Fruit fly (Drosophila melanogaster) whole organism, embryonic: ENCODE measurements around the gene CG32939.

Experiments used
- Adf1 ChIP-seq: fragments of 200-800 bp; sonication (Bioruptor generic); IDR thresholded peaks from 2 replicates; pipeline ENCODE4 v1.3.6; 2022; ENCODE audit warnings: missing biosample characterization, missing genetic modification characterization
- Asciz ChIP-seq: fragments of 200-800 bp; sonication (Bioruptor generic); optimal IDR thresholded peaks from 2 replicates; lab custom pipeline; 2017; ENCODE audit warnings: missing biosample characterization, mild to moderate bottlenecking, missing genetic modification characterization, missing genetic modification reagents
- B-H2 ChIP-seq: fragments of 200-800 bp; sonication (Bioruptor generic); optimal IDR thresholded peaks from 2 replicates; lab custom pipeline; 2018; ENCODE audit warnings: missing biosample characterization, mild to moderate bottlenecking, missing genetic modification characterization
- BtbVII ChIP-seq: fragments of 200-800 bp; sonication (Bioruptor generic); optimal IDR thresholded peaks from 3 replicates; lab custom pipeline; 2017; ENCODE audit warnings: missing biosample characterization, mild to moderate bottlenecking, missing genetic modification characterization
- CG10543 ChIP-seq: fragments of 200-800 bp; sonication (Bioruptor generic); optimal IDR thresholded peaks from 3 replicates; lab custom pipeline; 2017; ENCODE audit warnings: missing biosample characterization, mild to moderate bottlenecking, missing genetic modification characterization, moderate library complexity
- CG10565 ChIP-seq: fragments of 200-800 bp; sonication (Bioruptor generic); optimal IDR thresholded peaks from 3 replicates; lab custom pipeline; 2016; ENCODE audit warnings: missing biosample characterization, mild to moderate bottlenecking, missing genetic modification characterization
- CG13296 ChIP-seq: fragments of 200-800 bp; sonication (Bioruptor generic); optimal IDR thresholded peaks from 3 replicates; lab custom pipeline; 2018; ENCODE audit warnings: missing biosample characterization, mild to moderate bottlenecking, missing genetic modification characterization
- CG13424 ChIP-seq: fragments of 200-800 bp; sonication (Bioruptor generic); optimal IDR thresholded peaks from 2 replicates; lab custom pipeline; 2019; ENCODE audit warnings: missing biosample characterization, mild to moderate bottlenecking, missing genetic modification characterization, moderate library complexity
- CG13624 ChIP-seq: fragments of 200-800 bp; sonication (Bioruptor generic); optimal IDR thresholded peaks from 2 replicates; lab custom pipeline; 2016; ENCODE audit warnings: missing biosample characterization, missing genetic modification characterization
- CG13894 ChIP-seq: fragments of 200-800 bp; sonication (Bioruptor generic); optimal IDR thresholded peaks from 3 replicates; lab custom pipeline; 2018; ENCODE audit warnings: missing biosample characterization, mild to moderate bottlenecking, missing genetic modification characterization, moderate library complexity
- CG15269 ChIP-seq: fragments of 200-800 bp; sonication (Bioruptor generic); optimal IDR thresholded peaks from 2 replicates; lab custom pipeline; 2018; ENCODE audit warnings: missing biosample characterization, mild to moderate bottlenecking, missing genetic modification characterization, moderate library complexity
- CG15601 ChIP-seq: fragments of 200-800 bp; sonication (Bioruptor generic); optimal IDR thresholded peaks from 3 replicates; lab custom pipeline; 2019; ENCODE audit warnings: missing biosample characterization, mild to moderate bottlenecking, missing genetic modification characterization, moderate library complexity
- CG1647 ChIP-seq: fragments of 200-800 bp; sonication (Bioruptor generic); optimal IDR thresholded peaks from 3 replicates; lab custom pipeline; 2016; ENCODE audit warnings: missing biosample characterization, missing genetic modification characterization
- CG17385 ChIP-seq: fragments of 200-800 bp; sonication (Bioruptor generic); optimal IDR thresholded peaks from 3 replicates; lab custom pipeline; 2018; ENCODE audit warnings: missing biosample characterization, mild to moderate bottlenecking, missing genetic modification characterization
- CG2120 ChIP-seq: fragments of 200-800 bp; sonication (Bioruptor generic); optimal IDR thresholded peaks from 3 replicates; lab custom pipeline; 2016; ENCODE audit warnings: missing biosample characterization, missing genetic modification characterization
- CG2889 ChIP-seq: fragments of 200-800 bp; sonication (Bioruptor generic); IDR thresholded peaks from 3 replicates; pipeline ENCODE4 v1.3.6; 2022; ENCODE audit warnings: missing biosample characterization, missing genetic modification characterization
- CG3726 ChIP-seq: fragments of 200-800 bp; sonication (Bioruptor generic); IDR thresholded peaks from 3 replicates; pipeline ENCODE4, ENCODE4 v1.3.6; 2022; ENCODE audit warnings: missing biosample characterization, missing genetic modification characterization
- CG5180 ChIP-seq: fragments of 200-800 bp; sonication (Bioruptor generic); optimal IDR thresholded peaks from 3 replicates; lab custom pipeline; 2017; ENCODE audit warnings: missing biosample characterization, missing genetic modification characterization, mild to moderate bottlenecking, moderate library complexity, missing genetic modification reagents
- CG6175 ChIP-seq: fragments of 200-800 bp; sonication (Bioruptor generic); IDR thresholded peaks from 3 replicates; pipeline ENCODE4 v1.3.6; 2022; ENCODE audit warnings: missing biosample characterization, missing genetic modification characterization
- CG6813 ChIP-seq: fragments of 200-800 bp; sonication (Bioruptor generic); optimal IDR thresholded peaks from 2 replicates; lab custom pipeline; 2017; ENCODE audit warnings: missing biosample characterization, missing genetic modification characterization, mild to moderate bottlenecking, moderate library complexity, missing genetic modification reagents
- CG8281 ChIP-seq: fragments of 200-800 bp; sonication (Bioruptor generic); optimal IDR thresholded peaks from 2 replicates; lab custom pipeline; 2018; ENCODE audit warnings: missing biosample characterization, mild to moderate bottlenecking, missing genetic modification characterization, moderate library complexity
- CoRest ChIP-seq: fragments of 200-800 bp; sonication (Bioruptor generic); optimal IDR thresholded peaks from 3 replicates; lab custom pipeline; 2018; ENCODE audit warnings: missing biosample characterization, mild to moderate bottlenecking, missing genetic modification characterization, moderate library complexity
- Dek ChIP-seq: fragments of 200-800 bp; sonication (Bioruptor generic); optimal IDR thresholded peaks from 3 replicates; lab custom pipeline; 2019; ENCODE audit warnings: missing biosample characterization, mild to moderate bottlenecking, missing genetic modification characterization, moderate library complexity
- E2f1 ChIP-seq: fragments of 200-800 bp; sonication (Bioruptor generic); IDR thresholded peaks from 2 replicates; pipeline ENCODE4 v1.3.6; 2022; ENCODE audit warnings: missing biosample characterization, missing genetic modification characterization
- Fer3 ChIP-seq: fragments of 200-800 bp; sonication (Bioruptor generic); optimal IDR thresholded peaks from 2 replicates; lab custom pipeline; 2018; ENCODE audit warnings: missing biosample characterization, mild to moderate bottlenecking, missing genetic modification characterization, moderate library complexity
- H2.0 ChIP-seq: fragments of 200-800 bp; sonication (Bioruptor generic); IDR thresholded peaks from 2 replicates; pipeline ENCODE4 v1.3.6; 2022; ENCODE audit warnings: missing biosample characterization, missing genetic modification characterization
- HHEX ChIP-seq: fragments of 200-800 bp; sonication (Bioruptor generic); optimal IDR thresholded peaks from 3 replicates; lab custom pipeline; 2017; ENCODE audit warnings: missing biosample characterization, mild to moderate bottlenecking, missing genetic modification characterization, missing genetic modification reagents
- HLHmδ ChIP-seq: fragments of 200-800 bp; sonication (Bioruptor generic); optimal IDR thresholded peaks from 2 replicates; lab custom pipeline; 2018; ENCODE audit warnings: missing biosample characterization, mild to moderate bottlenecking, missing genetic modification characterization, moderate library complexity
- Hmr ChIP-seq: fragments of 200-800 bp; sonication (Bioruptor generic); optimal IDR thresholded peaks from 3 replicates; lab custom pipeline; 2017; ENCODE audit warnings: mild to moderate bottlenecking, missing biosample characterization, missing genetic modification reagents, missing genetic modification characterization
- Lim3 ChIP-seq: fragments of 200-800 bp; sonication (Bioruptor generic); IDR thresholded peaks from 2 replicates; pipeline ENCODE4 v1.3.6; 2022; ENCODE audit warnings: missing biosample characterization, missing genetic modification characterization
- Med ChIP-seq: fragments of 200-800 bp; sonication (Bioruptor generic); peaks from one replicate; lab custom pipeline; 2016; ENCODE audit warnings: missing biosample characterization, missing genetic modification characterization, mild to moderate bottlenecking, inconsistent platforms, moderate library complexity
- NfI ChIP-seq: fragments of 200-800 bp; sonication (Bioruptor generic); optimal IDR thresholded peaks from 3 replicates; lab custom pipeline; 2018; ENCODE audit warnings: missing biosample characterization, mild to moderate bottlenecking, missing genetic modification characterization, moderate library complexity
- Scr ChIP-seq: fragments of 200-800 bp; sonication (Bioruptor generic); IDR thresholded peaks from 2 replicates; pipeline ENCODE4 v1.3.6; 2022; ENCODE audit warnings: missing biosample characterization, missing genetic modification characterization; ENCODE audit not compliant: partially characterized antibody
- Sox102F ChIP-seq: fragments of 200-800 bp; sonication (Bioruptor generic); optimal IDR thresholded peaks from 2 replicates; lab custom pipeline; 2018; ENCODE audit warnings: missing biosample characterization, mild to moderate bottlenecking, missing genetic modification characterization, moderate library complexity
- Vsx1 ChIP-seq: fragments of 200-800 bp; sonication (Bioruptor generic); optimal IDR thresholded peaks from 2 replicates; lab custom pipeline; 2017; ENCODE audit warnings: missing biosample characterization, mild to moderate bottlenecking, missing genetic modification characterization, missing genetic modification reagents
- abd-A ChIP-seq: fragments of 200-800 bp; sonication (Bioruptor generic); optimal IDR thresholded peaks from 3 replicates; lab custom pipeline; 2019; ENCODE audit warnings: missing biosample characterization, mild to moderate bottlenecking, missing genetic modification characterization, moderate library complexity
- bcd ChIP-seq: fragments of 200-800 bp; sonication (Bioruptor generic); optimal IDR thresholded peaks from 2 replicates; lab custom pipeline; 2017; ENCODE audit warnings: missing biosample characterization, mild to moderate bottlenecking, missing genetic modification characterization
- br ChIP-seq: fragments of >200 bp; optimal IDR thresholded peaks from 2 replicates; lab custom pipeline; 2017
- cwo ChIP-seq: fragments of 200-800 bp; sonication (Bioruptor generic); optimal IDR thresholded peaks from 3 replicates; lab custom pipeline; 2017; ENCODE audit warnings: missing biosample characterization, missing genetic modification characterization, mild to moderate bottlenecking, moderate library complexity, missing genetic modification reagents
- fd96Cb ChIP-seq: fragments of 200-800 bp; sonication (Bioruptor generic); optimal IDR thresholded peaks from 2 replicates; lab custom pipeline; 2018; ENCODE audit warnings: missing biosample characterization, mild to moderate bottlenecking, missing genetic modification characterization, moderate library complexity
- gem ChIP-seq: fragments of 200-800 bp; sonication (Bioruptor generic); optimal IDR thresholded peaks from 2 replicates; lab custom pipeline; 2019; ENCODE audit warnings: missing biosample characterization, mild to moderate bottlenecking, missing genetic modification characterization, moderate library complexity
- her ChIP-seq: fragments of 200-800 bp; sonication (Bioruptor generic); optimal IDR thresholded peaks from 2 replicates; lab custom pipeline; 2016; ENCODE audit warnings: missing biosample characterization, missing genetic modification characterization
- inv ChIP-seq: fragments of 200-800 bp; sonication (Bioruptor generic); IDR thresholded peaks from 2 replicates; pipeline ENCODE4 v1.3.6; 2022; ENCODE audit warnings: missing biosample characterization, missing genetic modification characterization; ENCODE audit not compliant: partially characterized antibody
- mam ChIP-seq: fragments of 200-800 bp; sonication (Bioruptor generic); optimal IDR thresholded peaks from 3 replicates; lab custom pipeline; 2016; ENCODE audit warnings: missing biosample characterization, missing genetic modification characterization
- phol ChIP-seq: fragments of 200-800 bp; sonication (Bioruptor generic); optimal IDR thresholded peaks from 3 replicates; lab custom pipeline; 2018; ENCODE audit warnings: missing biosample characterization, mild to moderate bottlenecking, missing genetic modification characterization, moderate library complexity
- repo ChIP-seq: fragments of 200-800 bp; sonication (Bioruptor generic); optimal IDR thresholded peaks from 2 replicates; lab custom pipeline; 2016; ENCODE audit warnings: missing biosample characterization, missing genetic modification characterization
- run ChIP-seq: fragments of 200-800 bp; sonication (Bioruptor generic); optimal IDR thresholded peaks from 3 replicates; lab custom pipeline; 2018; ENCODE audit warnings: missing biosample characterization, mild to moderate bottlenecking, missing genetic modification characterization
- shn ChIP-seq: fragments of 200-800 bp; sonication (Bioruptor generic); optimal IDR thresholded peaks from 3 replicates; lab custom pipeline; 2016; ENCODE audit warnings: missing biosample characterization, missing genetic modification characterization
- vnd ChIP-seq: fragments of 200-800 bp; sonication (Bioruptor generic); IDR thresholded peaks from 3 replicates; pipeline ENCODE4 v1.3.6; 2022; ENCODE audit warnings: missing biosample characterization, missing genetic modification characterization; ENCODE audit not compliant: partially characterized antibody

Gene CG32939

dm6 chr3R:9701148-9701703 is 8.3 kb downstream of the CG32939 start (continued):
- no peak for TF ChIP-seq fd96Cb (tag; lab: Kevin White, UChicago)
- peak; percentile 21 for TF ChIP-seq CG13424 (tag; lab: Kevin White, UChicago)
- TF ChIP-seq run = no peak
- TF ChIP-seq mam (GFP tag; lab: Kevin White, UChicago) = peak; percentile 21
- TF ChIP-seq CG13624 = no peak
- TF ChIP-seq Vsx1 (GFP tag; lab: Kevin White, UChicago) = peak; percentile 22
- TF ChIP-seq repo (GFP tag; lab: Kevin White, UChicago) = no peak
- TF ChIP-seq CoRest (tag; lab: Kevin White, UChicago) = peak; percentile 27
- TF ChIP-seq Scr (GFP tag; lab: Robert Waterston, UW) = no peak
- peak; percentile 45 for TF ChIP-seq CG13894 (tag; lab: Kevin White, UChicago)
- TF ChIP-seq CG1647 (GFP tag; lab: Kevin White, UChicago) = peak; percentile 33
- no peak for TF ChIP-seq Lim3 (GFP tag; lab: Robert Waterston, UW)
- peak; percentile 2 for TF ChIP-seq shn (GFP tag; lab: Kevin White, UChicago)
- peak; percentile 45 for TF ChIP-seq NfI (GFP tag; lab: Kevin White, UChicago)
- peak; percentile 46 for TF ChIP-seq CG6813 (GFP tag; lab: Kevin White, UChicago)
- TF ChIP-seq CG15269 (tag; lab: Kevin White, UChicago) = peak; percentile 33
- no peak for TF ChIP-seq CG6175 (GFP tag; lab: Robert Waterston, UW)
- peak; percentile 67 for TF ChIP-seq HHEX (GFP tag; lab: Kevin White, UChicago)
- TF ChIP-seq CG10565 = no peak
- peak; percentile 36 for TF ChIP-seq gem (tag; lab: Kevin White, UChicago)
- TF ChIP-seq Adf1 = no peak
- peak; percentile 3 for TF ChIP-seq abd-A
- TF ChIP-seq CG8281 = peak; percentile 1
- no peak for TF ChIP-seq br (lab: Kevin White, UChicago)
- TF ChIP-seq CG15601 (tag; lab: Kevin White, UChicago) = peak; percentile 4
- TF ChIP-seq Dek (tag; lab: Kevin White, UChicago) = peak; percentile 12
- TF ChIP-seq HLHmδ (GFP tag; lab: Kevin White, UChicago) = no peak
- peak; percentile 14 for TF ChIP-seq CG17385 (GFP tag; lab: Kevin White, UChicago)
- peak; percentile 17 for TF ChIP-seq Sox102F (GFP tag; lab: Kevin White, UChicago)
- TF ChIP-seq H2.0 (GFP tag; lab: Robert Waterston, UW) = no peak
- peak; percentile 9 for TF ChIP-seq bcd
- TF ChIP-seq CG10543 (GFP tag; lab: Kevin White, UChicago) = peak; percentile 61
- peak; percentile 80 for TF ChIP-seq Med (GFP tag; lab: Kevin White, UChicago)
- TF ChIP-seq Asciz (GFP tag; lab: Kevin White, UChicago) = peak; percentile 58
- TF ChIP-seq CG2120 (GFP tag; lab: Kevin White, UChicago) = peak; percentile 38
- peak; percentile 32 for TF ChIP-seq B-H2 (GFP tag; lab: Kevin White, UChicago)
- TF ChIP-seq Hmr (GFP tag; lab: Kevin White, UChicago) = peak; percentile 44
- TF ChIP-seq E2f1 (GFP tag; lab: Robert Waterston, UW) = no peak
- peak; percentile 31 for TF ChIP-seq BtbVII (GFP tag; lab: Kevin White, UChicago)
- TF ChIP-seq CG13296 (GFP tag; lab: Kevin White, UChicago) = peak; percentile 66
- peak; percentile 38 for TF ChIP-seq her
- TF ChIP-seq CG3726 = no peak
- no peak for TF ChIP-seq phol (tag; lab: Kevin White, UChicago)
- TF ChIP-seq CG2889 (GFP tag; lab: Robert Waterston, UW) = no peak
- no peak for TF ChIP-seq inv (GFP tag; lab: Robert Waterston, UW)
- TF ChIP-seq Fer3 (tag; lab: Kevin White, UChicago) = peak; percentile 39
- TF ChIP-seq cwo (GFP tag; lab: Kevin White, UChicago) = peak; percentile 10
- TF ChIP-seq CG5180 = peak; percentile 45
- no peak for TF ChIP-seq vnd (GFP tag; lab: Robert Waterston, UW)
